Worm (Caenorhabditis elegans) whole organism, L4 larva: ENCODE data around the gene rgs-1.

Experiments used
- aha-1 ChIP-seq: fragments of 150-350 bp; peaks from one replicate; lab custom pipeline; 2014; ENCODE audit warnings: missing biosample characterization, missing genetic modification characterization
- aly-2 ChIP-seq: sonication (generic microtip); optimal IDR thresholded peaks from 2 replicates; lab custom pipeline; 2018; ENCODE audit warnings: missing biosample characterization, missing genetic modification characterization
- lin-1 ChIP-seq: fragments of 200-800 bp; sonication (Bioruptor generic); IDR thresholded peaks from 2 replicates; pipeline ENCODE4 v1.3.6; 2022; ENCODE audit warnings: missing genetic modification reagents, missing genetic modification characterization, missing compliant biosample characterization
- lin-39 ChIP-seq: fragments of 150-350 bp; optimal IDR thresholded peaks from 2 replicates; lab custom pipeline; 2014; ENCODE audit warnings: missing biosample characterization, missing genetic modification reagents, missing genetic modification characterization
- pha-4 ChIP-seq, 2 experiments: fragments of 150-350 bp in 1 of 2; fragments of 200-800 bp in 1 of 2; sonication (Bioruptor generic) in 1 of 2; IDR thresholded peaks in 1 of 2; optimal IDR thresholded peaks in 1 of 2; 2 replicates each; pipeline versions ENCODE4 v1.3.6 to Lab custom; 2014 to 2022; ENCODE audit warnings: missing genetic modification characterization in 2 of 2, missing genetic modification reagents in 2 of 2, missing biosample characterization in 1 of 2, missing compliant biosample characterization in 1 of 2

DNA sequence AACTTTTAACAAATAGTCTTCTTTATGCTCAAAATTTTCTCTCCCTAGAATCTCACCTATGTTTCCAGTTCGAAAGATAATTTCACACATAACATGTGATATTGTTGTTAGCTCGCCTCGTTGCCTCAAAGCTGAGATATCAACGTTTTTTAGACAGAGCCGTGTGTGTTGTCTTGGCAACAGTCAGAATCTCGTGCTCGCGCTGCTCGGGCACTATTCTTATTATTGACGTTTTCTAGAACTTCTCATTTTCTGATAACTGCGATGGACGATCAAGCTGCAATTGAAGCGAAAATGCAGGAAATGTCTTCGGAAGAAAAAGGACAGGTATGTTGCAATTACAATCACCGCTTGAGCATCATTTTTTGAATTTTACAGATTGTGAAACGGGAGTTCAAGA, 19.4 kb upstream of the rgs-1 start, which contains the start of gene xbx-3:
- TF ChIP-seq aly-2 (tag; lab: Kevin White, UChicago) (no peak), lin-1 (GFP tag; lab: Robert Waterston, UW) (no peak), aha-1 (tag; lab: Kevin White, UChicago) (no peak), pha-4 (GFP tag; IDR thresholded peaks at IDR 0.05; lab: Robert Waterston, UW) (no peak), pha-4 (tag; optimal IDR thresholded peaks at IDR 0.05; lab: Kevin White, UChicago) (no peak), lin-39 (tag; lab: Kevin White, UChicago) (no peak)
